Worm (Caenorhabditis elegans) whole organism, L4/young adult: ENCODE data around the gene mesp-1.

Source experiments
- W03F9.2 ChIP-seq: fragments of 150-350 bp; optimal IDR thresholded peaks from 2 replicates; lab custom pipeline; 2014; ENCODE audit warnings: missing biosample characterization, missing genetic modification characterization
- dao-5 ChIP-seq: sonication (generic microtip); optimal IDR thresholded peaks from 2 replicates; lab custom pipeline; 2016; ENCODE audit warnings: missing genotype, missing genetic modification characterization, moderate library complexity, missing compliant biosample characterization
- him-1 ChIP-seq: sonication (generic microtip); optimal IDR thresholded peaks from 2 replicates; lab custom pipeline; 2016; ENCODE audit warnings: missing genotype, missing genetic modification reagents, missing genetic modification characterization, missing compliant biosample characterization

- TF ChIP-seq him-1 (tag; lab: Kevin White, UChicago) (no peak), dao-5 (tag; lab: Kevin White, UChicago) (no peak), W03F9.2 (tag; lab: Kevin White, UChicago) (peak; percentile 23)
Measured at ce11 chrIV:8534997-8535414, 35.9 kb downstream of the mesp-1 start.
